Fruit fly (Drosophila melanogaster) whole organism, embryonic: ENCODE results near the gene Prx2.

Source experiments
- Abd-B ChIP-seq: fragments of 200-800 bp; sonication (Bioruptor generic); optimal IDR thresholded peaks from 2 replicates; lab custom pipeline; 2018; ENCODE audit warnings: missing biosample characterization, mild to moderate bottlenecking, missing genetic modification characterization, moderate library complexity
- Atf-2 ChIP-seq: fragments of 200-800 bp; sonication (Bioruptor generic); optimal IDR thresholded peaks from 2 replicates; lab custom pipeline; 2016; ENCODE audit warnings: missing biosample characterization, missing genetic modification characterization
- CG10321 ChIP-seq: fragments of 200-800 bp; sonication (Bioruptor generic); IDR thresholded peaks from 2 replicates; pipeline ENCODE4 v1.3.6; 2022; ENCODE audit warnings: missing biosample characterization, missing genetic modification characterization
- CG10543 ChIP-seq: fragments of 200-800 bp; sonication (Bioruptor generic); optimal IDR thresholded peaks from 3 replicates; lab custom pipeline; 2017; ENCODE audit warnings: missing biosample characterization, mild to moderate bottlenecking, missing genetic modification characterization, moderate library complexity
- CG1233 ChIP-seq: fragments of 200-800 bp; sonication (Bioruptor generic); optimal IDR thresholded peaks from 4 replicates; lab custom pipeline; 2018; ENCODE audit warnings: missing biosample characterization, mild to moderate bottlenecking, missing genetic modification characterization
- CG12769 ChIP-seq: fragments of 200-800 bp; sonication (Bioruptor generic); optimal IDR thresholded peaks from 2 replicates; lab custom pipeline; 2019; ENCODE audit warnings: missing biosample characterization, mild to moderate bottlenecking, missing genetic modification characterization, moderate library complexity
- CG13894 ChIP-seq: fragments of 200-800 bp; sonication (Bioruptor generic); optimal IDR thresholded peaks from 3 replicates; lab custom pipeline; 2018; ENCODE audit warnings: missing biosample characterization, mild to moderate bottlenecking, missing genetic modification characterization, moderate library complexity
- CG14860 ChIP-seq: fragments of 200-800 bp; sonication (Bioruptor generic); IDR thresholded peaks from 3 replicates; pipeline ENCODE4 v1.3.6; 2022; ENCODE audit warnings: missing biosample characterization, missing genetic modification characterization; ENCODE audit not compliant: partially characterized antibody
- CG14965 ChIP-seq: fragments of 200-800 bp; sonication (Bioruptor generic); optimal IDR thresholded peaks from 2 replicates; lab custom pipeline; 2016; ENCODE audit warnings: missing biosample characterization, missing genetic modification characterization, borderline replicate concordance
- CG15479 ChIP-seq: fragments of 200-800 bp; sonication (Bioruptor generic); optimal IDR thresholded peaks from 3 replicates; lab custom pipeline; 2019; ENCODE audit warnings: missing biosample characterization, mild to moderate bottlenecking, missing genetic modification characterization, moderate library complexity
- CG34224 ChIP-seq: fragments of 200-800 bp; sonication (Bioruptor generic); IDR thresholded peaks from 3 replicates; pipeline ENCODE4 v1.3.6; 2022; ENCODE audit warnings: missing biosample characterization, missing genetic modification characterization; ENCODE audit not compliant: partially characterized antibody
- CG34376 ChIP-seq: fragments of 200-800 bp; sonication (Bioruptor generic); optimal IDR thresholded peaks from 2 replicates; lab custom pipeline; 2018; ENCODE audit warnings: missing biosample characterization, mild to moderate bottlenecking, missing genetic modification characterization
- CG34422 ChIP-seq: fragments of 200-800 bp; sonication (Bioruptor generic); IDR thresholded peaks from 3 replicates; pipeline ENCODE4 v1.3.6; 2022; ENCODE audit warnings: missing biosample characterization, missing genetic modification characterization
- CG4707 ChIP-seq: fragments of 200-800 bp; sonication (Bioruptor generic); optimal IDR thresholded peaks from 2 replicates; lab custom pipeline; 2018; ENCODE audit warnings: missing biosample characterization, mild to moderate bottlenecking, missing genetic modification characterization, moderate library complexity
- CG7372 ChIP-seq: fragments of 200-800 bp; sonication (Bioruptor generic); IDR thresholded peaks from 2 replicates; pipeline ENCODE4 v1.3.6; 2022; ENCODE audit warnings: missing biosample characterization, missing genetic modification characterization
- CrebB ChIP-seq: fragments of 200-800 bp; sonication (Bioruptor generic); optimal IDR thresholded peaks from 3 replicates; lab custom pipeline; 2018; ENCODE audit warnings: missing biosample characterization, mild to moderate bottlenecking, missing genetic modification characterization
- Doc2 ChIP-seq: fragments of 200-800 bp; sonication (Bioruptor generic); IDR thresholded peaks from 2 replicates; pipeline ENCODE4 v1.3.6; 2022; ENCODE audit warnings: missing biosample characterization, missing genetic modification characterization
- Dref ChIP-seq: fragments of 200-800 bp; sonication (Bioruptor generic); IDR thresholded peaks from 2 replicates; pipeline ENCODE4 v1.3.6; 2022; ENCODE audit warnings: missing biosample characterization, missing genetic modification characterization
- Ets65A ChIP-seq: fragments of 200-800 bp; sonication (Bioruptor generic); peaks from one replicate; lab custom pipeline; 2016; ENCODE audit warnings: missing biosample characterization, missing genetic modification characterization
- Ets97D ChIP-seq: fragments of 200-800 bp; sonication (Bioruptor generic); optimal IDR thresholded peaks from 3 replicates; lab custom pipeline; 2016; ENCODE audit warnings: missing biosample characterization, missing genetic modification characterization
- Lhr ChIP-seq: fragments of 200-800 bp; sonication (Bioruptor generic); optimal IDR thresholded peaks from 3 replicates; lab custom pipeline; 2017; ENCODE audit warnings: mild to moderate bottlenecking, missing biosample characterization, missing genetic modification reagents, missing genetic modification characterization
- Med ChIP-seq: fragments of 200-800 bp; sonication (Bioruptor generic); peaks from one replicate; lab custom pipeline; 2016; ENCODE audit warnings: missing biosample characterization, missing genetic modification characterization, mild to moderate bottlenecking, inconsistent platforms, moderate library complexity
- Poxn ChIP-seq: fragments of 200-800 bp; sonication (Bioruptor generic); IDR thresholded peaks from 2 replicates; pipeline ENCODE4 v1.3.6; 2022; ENCODE audit warnings: missing biosample characterization, missing genetic modification characterization
- Sox100B ChIP-seq: fragments of 200-800 bp; sonication (Bioruptor generic); optimal IDR thresholded peaks from 3 replicates; lab custom pipeline; 2018; ENCODE audit warnings: missing biosample characterization, mild to moderate bottlenecking, missing genetic modification characterization
- Vsx1 ChIP-seq: fragments of 200-800 bp; sonication (Bioruptor generic); optimal IDR thresholded peaks from 2 replicates; lab custom pipeline; 2017; ENCODE audit warnings: missing biosample characterization, mild to moderate bottlenecking, missing genetic modification characterization, missing genetic modification reagents
- Xrp1 ChIP-seq: fragments of 200-800 bp; sonication (Bioruptor generic); IDR thresholded peaks from 2 replicates; pipeline ENCODE4 v1.3.6; 2022; ENCODE audit warnings: missing biosample characterization, missing genetic modification characterization
- abd-A ChIP-seq: fragments of 200-800 bp; sonication (Bioruptor generic); optimal IDR thresholded peaks from 3 replicates; lab custom pipeline; 2019; ENCODE audit warnings: missing biosample characterization, mild to moderate bottlenecking, missing genetic modification characterization, moderate library complexity
- dimm ChIP-seq: fragments of 200-800 bp; sonication (Bioruptor generic); IDR thresholded peaks from 2 replicates; pipeline ENCODE4 v1.3.6; 2022; ENCODE audit warnings: missing biosample characterization, missing genetic modification characterization
- grn ChIP-seq: fragments of 200-800 bp; sonication (Bioruptor generic); optimal IDR thresholded peaks from 3 replicates; lab custom pipeline; 2017; ENCODE audit warnings: missing biosample characterization, missing genetic modification characterization
- klu ChIP-seq: fragments of 200-800 bp; sonication (Bioruptor generic); IDR thresholded peaks from 2 replicates; pipeline ENCODE4 v1.3.6; 2022; ENCODE audit warnings: missing biosample characterization, missing genetic modification characterization
- kni ChIP-seq: fragments of 200-800 bp; sonication (Bioruptor generic); optimal IDR thresholded peaks from 3 replicates; lab custom pipeline; 2017; ENCODE audit warnings: mild to moderate bottlenecking, missing biosample characterization, missing genetic modification reagents, missing genetic modification characterization
- lmd ChIP-seq: fragments of 200-800 bp; sonication (Bioruptor generic); IDR thresholded peaks from 2 replicates; pipeline ENCODE4 v1.3.6; 2022; ENCODE audit warnings: missing biosample characterization, missing genetic modification characterization
- mirr ChIP-seq: fragments of 200-800 bp; sonication (Bioruptor generic); optimal IDR thresholded peaks from 3 replicates; lab custom pipeline; 2018; ENCODE audit warnings: missing biosample characterization, mild to moderate bottlenecking, missing genetic modification characterization
- nerfin-2 ChIP-seq: fragments of 200-800 bp; sonication (Bioruptor generic); IDR thresholded peaks from 2 replicates; pipeline ENCODE4 v1.3.6; 2022; ENCODE audit warnings: missing biosample characterization, missing genetic modification characterization; ENCODE audit not compliant: partially characterized antibody
- oc ChIP-seq: fragments of 200-800 bp; sonication (Bioruptor generic); optimal IDR thresholded peaks from 2 replicates; lab custom pipeline; 2018; ENCODE audit warnings: missing biosample characterization, mild to moderate bottlenecking, missing genetic modification characterization, moderate library complexity
- pan ChIP-seq, 4 experiments: fragments of >200 bp in 3 of 4; fragments of 200-800 bp in 1 of 4; sonication (Bioruptor generic) in 1 of 4; optimal IDR thresholded peaks in 3 of 4; IDR thresholded peaks in 1 of 4; 2 replicates each; pipeline versions ENCODE4 v1.3.6 to Lab custom; 2017 to 2022; ENCODE audit warnings: missing biosample characterization in 2 of 4, missing genetic modification characterization in 2 of 4, mixed read lengths in 1 of 4
- psq ChIP-seq: fragments of 200-800 bp; sonication (Bioruptor generic); optimal IDR thresholded peaks from 2 replicates; lab custom pipeline; 2017; ENCODE audit warnings: missing biosample characterization, missing genetic modification characterization
- row ChIP-seq: fragments of 200-800 bp; sonication (Bioruptor generic); IDR thresholded peaks from 3 replicates; pipeline ENCODE4 v1.3.6; 2022; ENCODE audit warnings: missing biosample characterization, missing genetic modification characterization
- shn ChIP-seq: fragments of 200-800 bp; sonication (Bioruptor generic); optimal IDR thresholded peaks from 3 replicates; lab custom pipeline; 2016; ENCODE audit warnings: missing biosample characterization, missing genetic modification characterization
- slbo ChIP-seq: fragments of 200-800 bp; sonication (Bioruptor generic); IDR thresholded peaks from 2 replicates; pipeline ENCODE4 v1.3.6; 2022; ENCODE audit warnings: missing biosample characterization, missing genetic modification characterization
- ttk ChIP-seq: fragments of 200-800 bp; sonication (Bioruptor generic); IDR thresholded peaks from 2 replicates; pipeline ENCODE4 v2.1.2; 2022; ENCODE audit warnings: missing biosample characterization, missing genetic modification characterization
- unpg ChIP-seq: fragments of 200-800 bp; sonication (Bioruptor generic); optimal IDR thresholded peaks from 3 replicates; lab custom pipeline; 2018; ENCODE audit warnings: missing biosample characterization, mild to moderate bottlenecking, missing genetic modification characterization, moderate library complexity
- zfh1 ChIP-seq: fragments of 200-800 bp; sonication (Bioruptor generic); IDR thresholded peaks from 3 replicates; pipeline ENCODE4 v1.3.6; 2022; ENCODE audit warnings: missing biosample characterization, missing genetic modification characterization

Prx2 gene

DNA sequence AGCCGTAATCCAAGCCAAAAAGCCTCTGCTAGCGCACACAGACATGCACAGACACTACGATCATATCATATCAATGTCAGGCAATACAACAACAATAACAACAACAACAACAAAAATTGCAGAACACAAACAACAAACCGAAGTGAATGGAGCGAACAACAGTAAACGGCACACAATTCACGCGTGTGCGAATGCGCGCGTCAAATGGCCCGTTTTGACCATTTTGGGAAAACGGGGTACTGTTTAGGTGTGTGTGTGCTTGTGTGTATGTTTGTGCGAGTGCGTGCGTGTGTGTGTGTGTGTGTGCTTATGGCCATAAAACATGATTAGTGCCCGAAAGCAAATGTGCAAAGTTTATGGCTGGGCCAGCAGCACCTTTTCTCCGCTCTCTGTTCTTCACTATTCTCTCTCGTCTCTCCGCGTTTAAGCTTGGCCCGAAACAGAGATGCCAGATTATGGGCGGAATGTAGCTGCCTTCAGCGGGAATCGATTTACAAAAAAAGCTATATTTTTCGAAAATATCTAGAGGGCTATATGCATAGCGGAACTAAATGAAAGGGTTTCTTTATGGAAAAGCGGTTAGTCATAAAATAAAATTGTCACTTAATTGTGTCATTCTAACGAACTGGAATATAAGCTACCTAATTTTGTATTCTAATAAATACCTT, 28.7 kb upstream of the Prx2 start (continued):
- TF ChIP-seq CG13894 (tag; lab: Kevin White, UChicago) = peak; percentile 18
- no peak for TF ChIP-seq Sox100B (GFP tag; lab: Kevin White, UChicago)

DNA sequence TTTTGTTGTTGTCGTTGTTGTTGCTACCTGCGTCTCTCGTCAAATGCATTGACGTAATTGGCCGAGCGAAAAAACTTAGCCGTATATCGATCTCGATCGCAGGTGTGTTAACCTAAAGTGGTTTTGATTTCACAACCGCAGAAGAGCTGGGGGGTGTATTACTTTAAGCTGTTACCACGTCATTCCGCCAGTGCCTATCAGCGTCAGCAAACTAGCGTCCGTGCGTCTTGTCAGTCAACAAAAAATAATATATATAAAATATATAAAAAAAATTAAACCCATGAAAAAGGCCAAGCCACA, 27.4 kb upstream of the Prx2 start, which contains the start of gene CG1764:
Gene CG1764 (minus strand): TSS at position 101 of the 300 bp plus-strand sequence.
- no peak for TF ChIP-seq CG1233 (GFP tag; lab: Kevin White, UChicago)
- peak; percentile 46 for TF ChIP-seq Med (GFP tag; lab: Kevin White, UChicago)
- TF ChIP-seq, all 482 proteins: peak for 1

DNA sequence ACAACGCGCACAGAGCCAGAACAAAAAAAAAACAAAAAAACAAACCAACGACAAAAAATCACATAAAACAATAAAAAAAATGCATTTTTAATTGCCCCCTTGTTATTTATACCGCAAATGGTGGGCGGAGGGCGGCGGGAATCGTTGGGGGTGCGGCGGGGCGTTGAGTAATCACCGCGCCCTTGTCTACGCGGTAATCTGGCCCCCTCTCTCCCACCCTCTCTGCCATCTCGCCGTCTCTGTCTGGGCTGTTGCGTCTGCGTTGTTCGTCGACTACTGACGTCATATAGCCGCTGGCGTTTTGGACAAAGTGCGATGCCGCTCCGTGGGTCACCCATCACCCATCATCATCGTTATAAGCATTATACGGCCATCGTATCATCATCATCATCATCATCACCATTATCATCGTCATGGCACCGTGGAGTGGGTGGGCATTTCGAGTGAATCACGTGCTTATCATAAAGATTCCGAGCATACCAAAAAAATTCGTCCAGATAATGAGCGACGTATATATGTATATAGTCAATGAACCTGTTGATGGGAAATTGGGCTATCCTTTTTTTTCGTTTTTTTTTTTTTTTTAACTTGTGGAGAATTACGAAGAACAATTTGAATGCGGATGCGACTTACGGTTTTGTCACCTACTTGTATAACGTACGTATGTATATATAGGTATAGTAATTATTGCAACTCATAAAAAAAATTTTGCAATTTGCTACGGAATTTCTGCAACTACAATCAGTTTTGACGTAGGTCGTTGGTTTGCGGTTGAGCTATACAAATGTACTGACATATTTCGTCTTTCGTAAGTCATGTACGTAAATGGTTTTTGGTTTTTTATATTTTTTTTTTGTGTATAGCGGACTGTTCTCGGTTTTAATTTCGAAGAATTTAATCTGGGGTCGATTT, 26.8 kb upstream of the Prx2 start:
- peak; percentile 2 for TF ChIP-seq shn (GFP tag; lab: Kevin White, UChicago)
- no peak for TF ChIP-seq Vsx1 (GFP tag; lab: Kevin White, UChicago)
- peak; percentile 17 for TF ChIP-seq grn (GFP tag; lab: Kevin White, UChicago)
- TF ChIP-seq abd-A (tag; lab: Kevin White, UChicago) = peak; percentile 63
- no peak for TF ChIP-seq zfh1 (GFP tag; lab: Robert Waterston, UW)
- peak; percentile 90 for TF ChIP-seq CG10543 (GFP tag; lab: Kevin White, UChicago)
- no peak for TF ChIP-seq CG14860 (GFP tag; lab: Robert Waterston, UW)
- no peak for TF ChIP-seq CG14965 (GFP tag; lab: Kevin White, UChicago)
- peak; percentile 22 for TF ChIP-seq Abd-B (GFP tag; lab: Kevin White, UChicago)
- TF ChIP-seq kni (GFP tag; lab: Kevin White, UChicago) = peak; percentile 38
- TF ChIP-seq CG12769 (tag; lab: Kevin White, UChicago) = peak; percentile 11
- TF ChIP-seq dimm (GFP tag; lab: Robert Waterston, UW) = no peak
- TF ChIP-seq row (GFP tag; lab: Robert Waterston, UW) = peak; percentile 29; the same call in 2 of the 3 replicates
- no peak for TF ChIP-seq lmd
- no peak for TF ChIP-seq unpg
- TF ChIP-seq nerfin-2 (GFP tag; lab: Robert Waterston, UW) = no peak
- peak; percentile 36; the same call in 1 of the 2 replicates for TF ChIP-seq slbo (GFP tag; lab: Robert Waterston, UW)
- TF ChIP-seq Atf-2 (GFP tag; lab: Kevin White, UChicago) = no peak
- no peak for TF ChIP-seq CrebB (tag; lab: Kevin White, UChicago)
- no peak for TF ChIP-seq CG7372
- TF ChIP-seq Doc2 (GFP tag; lab: Robert Waterston, UW) = no peak
- no peak for TF ChIP-seq Ets65A
- no peak for TF ChIP-seq psq (GFP tag; lab: Kevin White, UChicago)
- peak; percentile 23 for TF ChIP-seq CG4707 (GFP tag; lab: Kevin White, UChicago)
- no peak for TF ChIP-seq klu
- TF ChIP-seq Dref = no peak
- TF ChIP-seq mirr (GFP tag; lab: Kevin White, UChicago) = peak; percentile 54
- peak; percentile 70 for TF ChIP-seq ttk (GFP tag; lab: Robert Waterston, UW)
- no peak; the same call in 2 of the 3 replicates for TF ChIP-seq CG34224
- TF ChIP-seq Lhr = no peak
- TF ChIP-seq Ets97D (GFP tag; lab: Kevin White, UChicago) = no peak
- peak; percentile 16 for TF ChIP-seq oc
- peak; percentile 34 for TF ChIP-seq CG34376 (GFP tag; lab: Kevin White, UChicago)
- TF ChIP-seq CG34422 (GFP tag; lab: Robert Waterston, UW) = no peak
- TF ChIP-seq pan (optimal IDR thresholded peaks at IDR 0.05; lab: Kevin White, UChicago) = no peak
- TF ChIP-seq pan (GFP tag; optimal IDR thresholded peaks at IDR 0.05 in 1 of 2, IDR thresholded peaks at IDR 0.05 in 1 of 2) = peak in 1 of 2 experiments; percentile 29
- TF ChIP-seq CG15479 (GFP tag; lab: Kevin White, UChicago) = no peak
- TF ChIP-seq CG13894 (tag; lab: Kevin White, UChicago) = no peak
- peak; percentile 69 for TF ChIP-seq CG10321
- no peak for TF ChIP-seq Xrp1 (GFP tag; lab: Robert Waterston, UW)
- TF ChIP-seq Poxn (GFP tag; lab: Robert Waterston, UW) = no peak
